Worm (Caenorhabditis elegans): ENCODE data around the gene F21H7.5.

- TF ChIP-seq F13H6.1 (tag; optimal IDR thresholded peaks at IDR 0.05), result no peak
- TF ChIP-seq ama-1 (optimal IDR thresholded peaks at IDR 0.05), result no peak
- TF ChIP-seq sem-4 (tag; optimal IDR thresholded peaks at IDR 0.05), result no peak
- no peak for TF ChIP-seq elt-1 (tag; optimal IDR thresholded peaks at IDR 0.05)
- no peak for TF ChIP-seq blmp-1 (tag; optimal IDR thresholded peaks at IDR 0.05; ENCODE audit: insufficient read depth)
- no peak for TF ChIP-seq lsy-2 (tag; optimal IDR thresholded peaks at IDR 0.05)
- no peak for TF ChIP-seq dmd-4 (tag; optimal IDR thresholded peaks at IDR 0.05)
- TF ChIP-seq fos-1 (tag; optimal IDR thresholded peaks at IDR 0.05), result no peak
- TF ChIP-seq mdl-1 (tag; optimal IDR thresholded peaks at IDR 0.05), result no peak
- no peak for TF ChIP-seq unc-62 (GFP tag; optimal IDR thresholded peaks at IDR 0.05)
- TF ChIP-seq unc-55 (GFP tag; optimal IDR thresholded peaks at IDR 0.05), result no peak
- no peak for TF ChIP-seq nhr-23 (tag; optimal IDR thresholded peaks at IDR 0.05)
- no peak for TF ChIP-seq nhr-12 (tag; optimal IDR thresholded peaks at IDR 0.05)
These were observed 20.8 kb downstream of the F21H7.5 start, which contains the start of gene nhr-218 for ce11 chrV:16258142-16258541.

All from whole organism, L2 larva.